Worm (Caenorhabditis elegans) whole organism, early embryonic: ENCODE measurements around the gene T21B10.3.

Experiments
- ama-1 ChIP-seq: fragments of 150-350 bp; optimal IDR thresholded peaks from 2 replicates; lab custom pipeline; 2014
- hmg-4 ChIP-seq: fragments of 200-800 bp; sonication (Bioruptor generic); optimal IDR thresholded peaks from 2 replicates; lab custom pipeline; 2018; ENCODE audit warnings: mild to moderate bottlenecking, missing genetic modification characterization, missing compliant biosample characterization
- sea-1 ChIP-seq: fragments of 200-800 bp; sonication (Bioruptor generic); conservative IDR thresholded peaks from 2 replicates; pipeline ENCODE4 v1.3.6; 2022; ENCODE audit warnings: missing genetic modification characterization, missing compliant biosample characterization

- TF ChIP-seq hmg-4, result no peak
- TF ChIP-seq ama-1 (lab: Kevin White, UChicago), result no peak
- TF ChIP-seq sea-1 (GFP tag; lab: Robert Waterston, UW), result no peak
Observed at ce11 chrII:8947391-8947790, 13.2 kb downstream of the T21B10.3 start, which contains the start of gene cutl-15.
